Worm (Caenorhabditis elegans): ENCODE data around the gene nlp-52.

ce11 chrIII:793595-793994 is 32.0 kb downstream of the nlp-52 start, which contains the start of gene snt-2:
- TF ChIP-seq him-1 (tag; optimal IDR thresholded peaks at IDR 0.05) (peak; percentile 35), W03F9.2 (tag; optimal IDR thresholded peaks at IDR 0.05) (peak; percentile 42)

Data from whole organism, L4/young adult.